Worm (Caenorhabditis elegans) whole organism, L2 larva: ENCODE data around the gene C04E12.2.
A peak's percentile ranks its signal among the peaks of the same experiment; 100 is the strongest.

Experiments used
- C34F6.9 ChIP-seq: fragments of 150-350 bp; optimal IDR thresholded peaks from 2 replicates; lab custom pipeline; 2014; ENCODE audit warnings: missing biosample characterization, missing genetic modification characterization
- F13H6.1 ChIP-seq: sonication (generic microtip); optimal IDR thresholded peaks from 2 replicates; lab custom pipeline; 2016; ENCODE audit warnings: missing genetic modification characterization, missing compliant biosample characterization
- R02D3.7 ChIP-seq: fragments of 150-350 bp; optimal IDR thresholded peaks from 2 replicates; lab custom pipeline; 2014; ENCODE audit warnings: missing biosample characterization, missing genetic modification characterization
- Y55F3AM.14 ChIP-seq: fragments of 200-800 bp; sonication (Bioruptor generic); optimal IDR thresholded peaks from 2 replicates; lab custom pipeline; 2018; ENCODE audit warnings: mild to moderate bottlenecking, missing genetic modification characterization, missing compliant biosample characterization
- ZK546.5 ChIP-seq: sonication (generic microtip); optimal IDR thresholded peaks from 2 replicates; lab custom pipeline; 2017; ENCODE audit warnings: missing biosample characterization, missing genetic modification characterization
- alr-1 ChIP-seq: fragments of 150-350 bp; optimal IDR thresholded peaks from 2 replicates; lab custom pipeline; 2014; ENCODE audit warnings: missing biosample characterization, missing genetic modification characterization
- aly-2 ChIP-seq: fragments of 150-350 bp; optimal IDR thresholded peaks from 2 replicates; lab custom pipeline; 2014; ENCODE audit warnings: missing biosample characterization, missing genetic modification characterization
- ama-1 ChIP-seq: fragments of 150-350 bp; optimal IDR thresholded peaks from 2 replicates; lab custom pipeline; 2018; ENCODE audit warnings: inconsistent platforms
- blmp-1 ChIP-seq: sonication (generic microtip); optimal IDR thresholded peaks from 2 replicates; lab custom pipeline; 2017; ENCODE audit warnings: missing genetic modification characterization, mild to moderate bottlenecking, missing compliant biosample characterization, antibody characterized with exemption, moderate library complexity; ENCODE audit not compliant: insufficient read depth
- ceh-16 ChIP-seq: fragments of 150-350 bp; optimal IDR thresholded peaks from 2 replicates; lab custom pipeline; 2014; ENCODE audit warnings: missing biosample characterization, missing genetic modification characterization
- crh-2 ChIP-seq: sonication (generic microtip); optimal IDR thresholded peaks from 2 replicates; lab custom pipeline; 2017; ENCODE audit warnings: missing biosample characterization, missing genetic modification characterization
- dmd-4 ChIP-seq: sonication (generic microtip); optimal IDR thresholded peaks from 2 replicates; lab custom pipeline; 2017; ENCODE audit warnings: missing biosample characterization, missing genetic modification characterization
- egl-27 ChIP-seq: sonication (generic microtip); optimal IDR thresholded peaks from 3 replicates; lab custom pipeline; 2017; ENCODE audit warnings: missing biosample characterization, missing genetic modification reagents, missing genetic modification characterization
- elt-3 ChIP-seq: sonication (generic microtip); optimal IDR thresholded peaks from 2 replicates; lab custom pipeline; 2017; ENCODE audit warnings: missing biosample characterization, missing genetic modification characterization
- fos-1 ChIP-seq: fragments of 150-350 bp; optimal IDR thresholded peaks from 2 replicates; lab custom pipeline; 2014; ENCODE audit warnings: missing biosample characterization, missing genetic modification characterization
- lin-13 ChIP-seq: fragments of 150-350 bp; optimal IDR thresholded peaks from 2 replicates; lab custom pipeline; 2014; ENCODE audit warnings: missing biosample characterization, missing genetic modification reagents, missing genetic modification characterization
- lsy-2 ChIP-seq, 2 experiments: fragments of 150-350 bp in 1 of 2; sonication (generic microtip) in 1 of 2; optimal IDR thresholded peaks; 2 replicates each; lab custom pipeline; 2014 to 2017; ENCODE audit warnings: missing biosample characterization in 2 of 2, missing genetic modification characterization in 2 of 2
- mab-5 ChIP-seq: fragments of 150-350 bp; optimal IDR thresholded peaks from 2 replicates; lab custom pipeline; 2014; ENCODE audit warnings: missing biosample characterization, missing genetic modification characterization
- nhr-10 ChIP-seq: sonication (generic microtip); optimal IDR thresholded peaks from 2 replicates; lab custom pipeline; 2017; ENCODE audit warnings: missing biosample characterization, missing genetic modification characterization
- nhr-129 ChIP-seq: fragments of 150-350 bp; optimal IDR thresholded peaks from 2 replicates; lab custom pipeline; 2014; ENCODE audit warnings: missing biosample characterization, missing genetic modification characterization
- nhr-23 ChIP-seq: fragments of 150-350 bp; optimal IDR thresholded peaks from 2 replicates; lab custom pipeline; 2014; ENCODE audit warnings: missing biosample characterization, missing genetic modification reagents, missing genetic modification characterization
- nhr-237 ChIP-seq: fragments of 150-350 bp; optimal IDR thresholded peaks from 2 replicates; lab custom pipeline; 2014; ENCODE audit warnings: missing biosample characterization, missing genetic modification characterization
- nhr-25 ChIP-seq: fragments of 150-350 bp; sonication (generic microtip); optimal IDR thresholded peaks from 3 replicates; lab custom pipeline; 2014; ENCODE audit warnings: missing biosample characterization, missing genetic modification characterization
- nhr-6 ChIP-seq: fragments of 150-350 bp; optimal IDR thresholded peaks from 2 replicates; lab custom pipeline; 2014; ENCODE audit warnings: missing biosample characterization, missing genetic modification characterization
- nhr-77 ChIP-seq: fragments of 150-350 bp; optimal IDR thresholded peaks from 2 replicates; lab custom pipeline; 2014; ENCODE audit warnings: missing biosample characterization, missing genetic modification characterization
- peb-1 ChIP-seq: fragments of 150-350 bp; optimal IDR thresholded peaks from 2 replicates; lab custom pipeline; 2014; ENCODE audit warnings: missing biosample characterization, missing genetic modification characterization
- sem-4 ChIP-seq: fragments of 150-350 bp; optimal IDR thresholded peaks from 2 replicates; lab custom pipeline; 2014; ENCODE audit warnings: missing biosample characterization, missing genetic modification reagents, missing genetic modification characterization
- sma-3 ChIP-seq: sonication (generic microtip); optimal IDR thresholded peaks from 2 replicates; lab custom pipeline; 2016; ENCODE audit warnings: missing genetic modification reagents, missing genetic modification characterization, missing compliant biosample characterization
- sma-9 ChIP-seq, 2 experiments: fragments of 150-350 bp in 1 of 2; sonication (generic microtip) in 1 of 2; optimal IDR thresholded peaks; 2 replicates each; lab custom pipeline; 2014 to 2016; ENCODE audit warnings: missing genetic modification characterization in 2 of 2, mild to moderate bottlenecking in 1 of 2, missing biosample characterization in 1 of 2, missing compliant biosample characterization in 1 of 2, missing genetic modification reagents in 1 of 2, moderate library complexity in 1 of 2
- unc-55 ChIP-seq: fragments of 150-350 bp; sonication (generic microtip); optimal IDR thresholded peaks from 3 replicates; lab custom pipeline; 2014; ENCODE audit warnings: missing biosample characterization, missing genetic modification reagents, missing genetic modification characterization
- zag-1 ChIP-seq: fragments of 150-350 bp; optimal IDR thresholded peaks from 2 replicates; lab custom pipeline; 2014; ENCODE audit warnings: missing biosample characterization, missing genetic modification characterization
- ztf-1 ChIP-seq: fragments of 200-800 bp; sonication (Bioruptor generic); conservative IDR thresholded peaks from 2 replicates; pipeline ENCODE4 v1.3.6; 2022; ENCODE audit warnings: missing genetic modification characterization, missing compliant biosample characterization
- ztf-11 ChIP-seq: sonication (generic microtip); optimal IDR thresholded peaks from 2 replicates; lab custom pipeline; 2017; ENCODE audit warnings: missing biosample characterization, missing genetic modification characterization
- ztf-4 ChIP-seq: fragments of 150-350 bp; optimal IDR thresholded peaks from 2 replicates; lab custom pipeline; 2014; ENCODE audit warnings: missing biosample characterization, missing genetic modification characterization

C04E12.2 gene

ce11 chrV:3344001-3344400 lies 23.9 kb upstream of the C04E12.2 start:
- TF ChIP-seq peb-1 = no peak
- peak; percentile 91 for TF ChIP-seq sma-9 (GFP tag; optimal IDR thresholded peaks at IDR 0.05; lab: Kevin White, UChicago)
- no peak for TF ChIP-seq sma-9 (tag; optimal IDR thresholded peaks at IDR 0.05; lab: Kevin White, UChicago)
- peak; percentile 80 for TF ChIP-seq F13H6.1
- TF ChIP-seq, all 48 proteins: peak for 2

DNA sequence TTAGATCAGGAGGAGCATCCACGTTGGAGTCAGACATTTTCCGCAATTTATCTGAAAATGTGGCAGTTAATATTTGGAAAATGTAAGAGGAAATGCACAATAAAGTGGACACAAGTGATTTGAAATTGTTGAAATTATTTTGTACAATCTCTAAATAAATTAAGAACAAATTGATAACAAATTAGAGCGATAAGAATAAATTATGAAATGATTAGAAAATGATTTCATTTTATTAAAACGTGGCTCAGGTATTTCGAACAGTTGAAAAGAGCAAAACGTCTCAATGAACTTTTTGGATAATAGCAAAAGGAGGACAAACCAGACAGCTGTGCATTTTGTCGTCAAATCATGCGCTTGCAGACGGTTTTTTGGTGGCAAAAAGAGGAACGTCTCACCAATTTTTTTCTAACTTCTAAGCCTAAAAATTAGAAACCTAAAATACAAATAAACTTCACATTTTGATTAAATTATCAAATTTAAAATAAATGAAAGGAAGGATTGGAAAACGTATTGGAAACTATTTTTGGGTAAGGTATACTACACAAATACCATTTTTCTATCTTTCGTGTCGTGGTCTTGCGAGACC lies 21.3 kb upstream of the C04E12.2 start, which contains the start of gene fbxa-65:
Gene fbxa-65, minus strand, starts transcription at position 51 of the 586 bp plus-strand sequence.
- peak in 1 of 2 experiments; percentile 19 for TF ChIP-seq lsy-2 (tag; optimal IDR thresholded peaks at IDR 0.05; lab: Kevin White, UChicago)
- no peak for TF ChIP-seq ztf-1 (GFP tag; lab: Robert Waterston, UW)
- TF ChIP-seq C34F6.9 (tag; lab: Kevin White, UChicago) = peak; percentile 22
- peak; percentile 7 for TF ChIP-seq sma-9 (GFP tag; optimal IDR thresholded peaks at IDR 0.05; lab: Kevin White, UChicago)
- TF ChIP-seq sma-9 (tag; optimal IDR thresholded peaks at IDR 0.05; lab: Kevin White, UChicago) = no peak
- TF ChIP-seq lin-13 = no peak
- TF ChIP-seq alr-1 = no peak
- TF ChIP-seq R02D3.7 (tag; lab: Kevin White, UChicago) = no peak

DNA sequence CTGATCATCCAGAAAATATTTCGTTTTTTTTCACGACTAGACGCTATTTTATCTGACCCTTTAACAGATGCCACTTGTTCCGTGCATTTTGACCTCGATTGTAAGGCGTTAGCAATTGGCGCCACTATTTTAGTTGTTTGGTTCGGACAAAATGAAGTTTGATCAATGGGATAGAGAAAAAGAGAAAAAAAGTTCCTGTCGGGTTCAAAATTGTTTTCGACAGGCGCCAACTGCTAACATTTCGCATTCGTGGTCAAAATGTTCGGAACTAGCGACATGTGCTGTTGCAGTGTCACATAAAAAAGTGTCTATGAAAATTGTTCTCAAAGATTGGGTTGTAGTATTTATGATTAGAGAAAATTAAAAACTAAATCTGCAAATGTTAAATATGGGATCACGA lies 20.4 kb upstream of the C04E12.2 start:
- TF ChIP-seq nhr-77 (tag; lab: Kevin White, UChicago) (no peak), Y55F3AM.14 (no peak), ceh-16 (tag; lab: Kevin White, UChicago) (no peak), unc-55 (no peak), ztf-4 (tag; lab: Kevin White, UChicago) (no peak), R02D3.7 (tag; lab: Kevin White, UChicago) (no peak), C34F6.9 (tag; lab: Kevin White, UChicago) (no peak), ZK546.5 (tag; lab: Kevin White, UChicago) (no peak), nhr-129 (tag; lab: Kevin White, UChicago) (no peak), alr-1 (no peak), elt-3 (tag; lab: Kevin White, UChicago) (no peak), blmp-1 (no peak), sma-3 (GFP tag; lab: Kevin White, UChicago) (no peak), aly-2 (no peak), sma-9 (GFP tag; optimal IDR thresholded peaks at IDR 0.05; lab: Kevin White, UChicago) (peak; percentile 88), sma-9 (tag; optimal IDR thresholded peaks at IDR 0.05; lab: Kevin White, UChicago) (no peak), mab-5 (tag; lab: Kevin White, UChicago) (no peak), crh-2 (tag; lab: Kevin White, UChicago) (no peak), lin-13 (no peak), nhr-237 (tag; lab: Kevin White, UChicago) (no peak), ama-1 (no peak), egl-27 (tag; lab: Kevin White, UChicago) (no peak), ztf-11 (tag; lab: Kevin White, UChicago) (no peak), lsy-2 (tag; optimal IDR thresholded peaks at IDR 0.05; lab: Kevin White, UChicago) (peak in 1 of 2 experiments; percentile 36), nhr-6 (tag; lab: Kevin White, UChicago) (no peak), F13H6.1 (peak; percentile 57), fos-1 (no peak)

DNA sequence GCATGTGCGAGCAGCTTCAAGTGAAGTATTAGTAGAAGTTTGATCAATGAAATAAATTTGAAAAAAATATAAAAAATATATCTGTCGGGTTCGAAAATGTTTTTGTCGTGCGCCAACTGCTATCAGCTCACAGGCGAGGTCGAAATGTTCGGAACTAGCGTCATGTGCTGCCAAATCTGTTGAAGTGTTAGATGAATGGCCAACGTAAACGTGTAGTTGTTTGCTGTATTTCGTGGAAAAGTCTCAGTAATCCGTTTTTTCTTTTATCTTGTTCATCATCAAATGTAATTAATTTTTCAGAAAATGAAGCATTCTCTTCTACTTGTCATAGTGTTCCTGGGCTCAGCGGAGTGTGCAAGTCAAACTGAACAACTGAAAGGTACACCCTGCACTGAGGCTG lies 18.0 kb upstream of the C04E12.2 start, which contains the start of gene C17B7.15:
Gene C17B7.15, plus strand, starts transcription at position 301 of the 400 bp plus-strand sequence.
- peak; percentile 25 for TF ChIP-seq sma-9 (GFP tag; optimal IDR thresholded peaks at IDR 0.05; lab: Kevin White, UChicago)
- TF ChIP-seq sma-9 (tag; optimal IDR thresholded peaks at IDR 0.05; lab: Kevin White, UChicago) = no peak
- no peak for TF ChIP-seq dmd-4 (tag; lab: Kevin White, UChicago)
- TF ChIP-seq nhr-10 = no peak
- no peak for TF ChIP-seq nhr-25
- no peak for TF ChIP-seq nhr-23 (tag; lab: Kevin White, UChicago)

DNA sequence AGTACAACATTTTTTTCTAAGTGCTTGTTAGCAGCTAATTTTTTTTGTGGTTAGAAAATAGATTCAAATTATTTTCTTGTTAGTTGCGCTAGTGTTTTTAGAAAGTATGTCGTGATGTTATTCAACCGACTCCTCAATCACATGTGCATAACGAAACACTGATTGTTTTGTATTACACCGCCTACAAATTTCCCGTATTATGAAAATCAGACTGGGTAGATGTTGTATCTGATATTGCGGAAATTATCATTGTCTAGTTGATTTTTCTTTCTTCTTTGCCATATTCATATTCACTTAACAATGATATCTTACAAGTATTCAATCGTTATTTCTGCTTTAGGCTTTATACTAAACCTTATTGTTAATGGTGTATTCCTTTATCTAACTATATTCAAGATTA lies 16.6 kb upstream of the C04E12.2 start, which contains the start of gene str-63:
Gene str-63, plus strand, starts transcription at position 301 of the 400 bp plus-strand sequence.
- TF ChIP-seq peb-1 = no peak
- no peak for TF ChIP-seq sem-4 (tag; lab: Kevin White, UChicago)
- no peak for TF ChIP-seq zag-1 (tag; lab: Kevin White, UChicago)
